Fruit fly (Drosophila melanogaster): ENCODE results near the gene NAAT1.
A peak's percentile ranks its signal among the peaks of the same experiment; 100 is the strongest.

NAAT1 gene

DNA sequence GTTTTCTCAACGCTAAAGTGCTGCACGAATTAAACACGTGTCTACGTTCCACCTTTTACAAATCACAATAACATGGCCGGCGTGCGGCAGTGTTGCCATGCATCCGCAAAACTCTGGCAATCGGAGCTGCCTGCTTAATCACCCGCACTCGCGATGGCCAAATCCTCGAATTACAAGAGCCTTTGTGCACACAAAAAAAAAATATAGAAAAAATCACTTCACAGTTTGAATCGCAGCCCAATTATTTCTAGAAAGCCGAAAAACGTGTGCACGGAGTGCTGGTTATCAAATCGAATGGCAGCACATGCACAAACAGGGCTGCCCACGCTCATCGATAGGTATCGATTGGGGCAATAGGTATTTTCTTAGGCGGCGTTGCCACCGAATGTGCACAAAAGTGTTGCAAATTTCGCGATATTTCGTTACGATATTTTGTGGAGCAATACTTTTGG is 9.9 kb upstream of the NAAT1 start, which contains the start of gene spoon (continued):
- peak; percentile 48 for TF ChIP-seq gfzf (GFP tag; optimal IDR thresholded peaks at IDR 0.05)
- 0 out of 3 replicates have a peak, but pooled peaks have one; percentile 17 for TF ChIP-seq otp (GFP tag; IDR thresholded peaks at IDR 0.05)
- peak; percentile 46 for TF ChIP-seq stwl (tag; optimal IDR thresholded peaks at IDR 0.05)
- no peak for TF ChIP-seq CG8478 (optimal IDR thresholded peaks at IDR 0.05)
- no peak for TF ChIP-seq Hand (GFP tag; optimal IDR thresholded peaks at IDR 0.05)
- TF ChIP-seq CG6813 (GFP tag; optimal IDR thresholded peaks at IDR 0.05) = no peak
- TF ChIP-seq Opbp (GFP tag; IDR thresholded peaks at IDR 0.05; ENCODE audit: partially characterized antibody) = peak; percentile 94
- TF ChIP-seq zfh2 (GFP tag; optimal IDR thresholded peaks at IDR 0.05) = peak; percentile 70
- peak; percentile 40 for TF ChIP-seq sens (GFP tag)
- peak; percentile 39; the same call in 1 of the 2 replicates for TF ChIP-seq lmd (GFP tag; IDR thresholded peaks at IDR 0.05)
- no peak for TF ChIP-seq CG1832 (GFP tag; optimal IDR thresholded peaks at IDR 0.05)
- peak; percentile 42 for TF ChIP-seq MBD-R2 (GFP tag; IDR thresholded peaks at IDR 0.05)
- peak; percentile 16 for TF ChIP-seq Dp (GFP tag; optimal IDR thresholded peaks at IDR 0.05)
- TF ChIP-seq CG6175 (GFP tag; IDR thresholded peaks at IDR 0.05) = 0 out of 3 replicates have a peak, but pooled peaks have one; percentile 36
- peak; percentile 48 for TF ChIP-seq CG2120 (GFP tag; optimal IDR thresholded peaks at IDR 0.05)
- peak; percentile 31 for TF ChIP-seq CG9797 (GFP tag; optimal IDR thresholded peaks at IDR 0.05)
- peak; percentile 97 for TF ChIP-seq CG16813 (GFP tag; IDR thresholded peaks at IDR 0.05; ENCODE audit: partially characterized antibody)
- TF ChIP-seq gsb-n (tag; optimal IDR thresholded peaks at IDR 0.05) = no peak
- peak; percentile 86 for TF ChIP-seq pzg (GFP tag; optimal IDR thresholded peaks at IDR 0.05)
- TF ChIP-seq CG14710 (tag; optimal IDR thresholded peaks at IDR 0.05) = peak; percentile 89
- TF ChIP-seq Doc2 (GFP tag; IDR thresholded peaks at IDR 0.05) = no peak
- TF ChIP-seq CG8944 (GFP tag; optimal IDR thresholded peaks at IDR 0.05) = peak; percentile 25
- peak; percentile 41; the same call in 1 of the 3 replicates for TF ChIP-seq dysf (GFP tag; IDR thresholded peaks at IDR 0.05)
- peak; percentile 35 for TF ChIP-seq MESR4 (GFP tag; optimal IDR thresholded peaks at IDR 0.05)
- peak; percentile 65 for TF ChIP-seq CG7928 (GFP tag; optimal IDR thresholded peaks at IDR 0.05)
- TF ChIP-seq knrl (GFP tag; IDR thresholded peaks at IDR 0.05; ENCODE audit: partially characterized antibody) = peak; percentile 95
- peak; percentile 62 for TF ChIP-seq Myb (GFP tag; optimal IDR thresholded peaks at IDR 0.05)
- TF ChIP-seq CG14860 (GFP tag; IDR thresholded peaks at IDR 0.05; ENCODE audit: partially characterized antibody) = peak; percentile 89
- TF ChIP-seq Rx (GFP tag; IDR thresholded peaks at IDR 0.05) = 0 out of 2 replicates have a peak, but pooled peaks have one; percentile 27
- peak; percentile 47 for TF ChIP-seq Ptx1 (GFP tag; IDR thresholded peaks at IDR 0.05)
- TF ChIP-seq CG18476 (GFP tag; optimal IDR thresholded peaks at IDR 0.05) = no peak
- 0 out of 2 replicates have a peak, but pooled peaks have one; percentile 11 for TF ChIP-seq cas (GFP tag; IDR thresholded peaks at IDR 0.05)
- peak; percentile 42; the same call in 1 of the 2 replicates for TF ChIP-seq rib (GFP tag; IDR thresholded peaks at IDR 0.05)
- TF ChIP-seq zfh1 (GFP tag; IDR thresholded peaks at IDR 0.05) = peak; percentile 34; the same call in 1 of the 3 replicates
- peak in 1 of 2 experiments; percentile 28 for TF ChIP-seq dpn (GFP tag; optimal IDR thresholded peaks at IDR 0.05)
- peak; percentile 88 for TF ChIP-seq Sry-δ (GFP tag; optimal IDR thresholded peaks at IDR 0.05)
- TF ChIP-seq Mes4 (GFP tag; optimal IDR thresholded peaks at IDR 0.05) = peak; percentile 10
- peak; percentile 67 for TF ChIP-seq mam (GFP tag; optimal IDR thresholded peaks at IDR 0.05)
- no peak for TF ChIP-seq CG17385 (GFP tag; optimal IDR thresholded peaks at IDR 0.05)
- no peak for TF ChIP-seq NK7.1 (GFP tag; optimal IDR thresholded peaks at IDR 0.05)
- TF ChIP-seq nerfin-2 (GFP tag; IDR thresholded peaks at IDR 0.05; ENCODE audit: partially characterized antibody) = peak; percentile 92
- TF ChIP-seq pnt (GFP tag; optimal IDR thresholded peaks at IDR 0.05) = no peak
- no peak for TF ChIP-seq Asciz (GFP tag; optimal IDR thresholded peaks at IDR 0.05)
- no peak for TF ChIP-seq disco-r (GFP tag; optimal IDR thresholded peaks at IDR 0.05)
- peak; percentile 93 for TF ChIP-seq Scr (GFP tag; IDR thresholded peaks at IDR 0.05; ENCODE audit: partially characterized antibody)
- peak; percentile 31 for TF ChIP-seq Hsf (GFP tag; optimal IDR thresholded peaks at IDR 0.05)
- peak; percentile 97 for TF ChIP-seq CG42726 (GFP tag; IDR thresholded peaks at IDR 0.05; ENCODE audit: partially characterized antibody)
- TF ChIP-seq abd-A (tag; optimal IDR thresholded peaks at IDR 0.05) = peak; percentile 20
- peak; percentile 47; the same call in 1 of the 2 replicates for TF ChIP-seq CG11085 (GFP tag; IDR thresholded peaks at IDR 0.05)
- peak; percentile 85 for TF ChIP-seq CG17186 (GFP tag; optimal IDR thresholded peaks at IDR 0.05)

All from whole organism, embryonic.